Fruit fly (Drosophila melanogaster) whole organism, embryonic: Measurements from ENCODE around the gene CG43796.
A peak's percentile ranks its signal among the peaks of the same experiment; 100 is the strongest.

ENCODE experiments used
- ATbp ChIP-seq: fragments of 200-800 bp; sonication (Bioruptor generic); optimal IDR thresholded peaks from 2 replicates; lab custom pipeline; 2017; ENCODE audit warnings: missing biosample characterization, mild to moderate bottlenecking, missing genetic modification characterization, missing genetic modification reagents
- Atf6 ChIP-seq: fragments of 200-800 bp; sonication (Bioruptor generic); IDR thresholded peaks from 2 replicates; pipeline ENCODE4 v1.3.6; 2022; ENCODE audit warnings: missing biosample characterization, missing genetic modification characterization
- Awh ChIP-seq: fragments of 200-800 bp; sonication (Bioruptor generic); IDR thresholded peaks from 2 replicates; pipeline ENCODE4, ENCODE4 v1.3.6; 2022; ENCODE audit warnings: missing biosample characterization, missing genetic modification characterization
- C15 ChIP-seq: fragments of 200-800 bp; sonication (Bioruptor generic); IDR thresholded peaks from 3 replicates; pipeline ENCODE4 v1.3.6; 2022; ENCODE audit warnings: missing biosample characterization, missing genetic modification characterization
- CG10543 ChIP-seq: fragments of 200-800 bp; sonication (Bioruptor generic); optimal IDR thresholded peaks from 3 replicates; lab custom pipeline; 2017; ENCODE audit warnings: missing biosample characterization, mild to moderate bottlenecking, missing genetic modification characterization, moderate library complexity
- CG11247 ChIP-seq: fragments of 200-800 bp; sonication (Bioruptor generic); IDR thresholded peaks from 2 replicates; pipeline ENCODE4 v1.3.6; 2022; ENCODE audit warnings: missing biosample characterization, missing genetic modification characterization
- CG12299 ChIP-seq: fragments of 200-800 bp; sonication (Bioruptor generic); optimal IDR thresholded peaks from 2 replicates; lab custom pipeline; 2018; ENCODE audit warnings: missing biosample characterization, mild to moderate bottlenecking, missing genetic modification characterization
- CG12391 ChIP-seq: fragments of 200-800 bp; sonication (Bioruptor generic); optimal IDR thresholded peaks from 3 replicates; lab custom pipeline; 2018; ENCODE audit warnings: missing biosample characterization, mild to moderate bottlenecking, missing genetic modification characterization, moderate library complexity
- CG12942 ChIP-seq: fragments of 200-800 bp; sonication (Bioruptor generic); optimal IDR thresholded peaks from 3 replicates; lab custom pipeline; 2016; ENCODE audit warnings: missing biosample characterization, missing genetic modification characterization
- CG14860 ChIP-seq: fragments of 200-800 bp; sonication (Bioruptor generic); IDR thresholded peaks from 3 replicates; pipeline ENCODE4 v1.3.6; 2022; ENCODE audit warnings: missing biosample characterization, missing genetic modification characterization; ENCODE audit not compliant: partially characterized antibody
- CG15073 ChIP-seq: fragments of 200-800 bp; sonication (Bioruptor generic); optimal IDR thresholded peaks from 2 replicates; lab custom pipeline; 2016; ENCODE audit warnings: missing biosample characterization, missing genetic modification characterization
- CG15479 ChIP-seq: fragments of 200-800 bp; sonication (Bioruptor generic); optimal IDR thresholded peaks from 3 replicates; lab custom pipeline; 2019; ENCODE audit warnings: missing biosample characterization, mild to moderate bottlenecking, missing genetic modification characterization, moderate library complexity
- CG16863 ChIP-seq: fragments of 200-800 bp; sonication (Bioruptor generic); optimal IDR thresholded peaks from 3 replicates; lab custom pipeline; 2016; ENCODE audit warnings: missing biosample characterization, missing genetic modification characterization
- CG2199 ChIP-seq: fragments of 200-800 bp; sonication (Bioruptor generic); IDR thresholded peaks from 3 replicates; pipeline ENCODE4 v1.3.6; 2022; ENCODE audit warnings: missing biosample characterization, missing genetic modification characterization
- CG2712 ChIP-seq: fragments of 200-800 bp; optimal IDR thresholded peaks from 3 replicates; lab custom pipeline; 2019; ENCODE audit warnings: missing biosample characterization, mild to moderate bottlenecking, missing genetic modification characterization, moderate library complexity
- CG33557 ChIP-seq: fragments of 200-800 bp; sonication (Bioruptor generic); optimal IDR thresholded peaks from 2 replicates; lab custom pipeline; 2019; ENCODE audit warnings: missing biosample characterization, mild to moderate bottlenecking, missing genetic modification characterization, moderate library complexity
- CG4617 ChIP-seq: fragments of 200-800 bp; sonication (Bioruptor generic); optimal IDR thresholded peaks from 3 replicates; lab custom pipeline; 2016; ENCODE audit warnings: missing biosample characterization, missing genetic modification characterization, borderline replicate concordance
- CG4820 ChIP-seq: fragments of 200-800 bp; sonication (Bioruptor generic); optimal IDR thresholded peaks from 3 replicates; lab custom pipeline; 2016; ENCODE audit warnings: missing biosample characterization, missing genetic modification characterization
- CG7271 ChIP-seq: fragments of 200-800 bp; sonication (Bioruptor generic); optimal IDR thresholded peaks from 2 replicates; lab custom pipeline; 2018; ENCODE audit warnings: missing biosample characterization, mild to moderate bottlenecking, missing genetic modification characterization, moderate library complexity
- CG7928 ChIP-seq: fragments of 200-800 bp; sonication (Bioruptor generic); optimal IDR thresholded peaks from 2 replicates; lab custom pipeline; 2017; ENCODE audit warnings: missing biosample characterization, mild to moderate bottlenecking, missing genetic modification characterization
- CG8281 ChIP-seq: fragments of 200-800 bp; sonication (Bioruptor generic); optimal IDR thresholded peaks from 2 replicates; lab custom pipeline; 2018; ENCODE audit warnings: missing biosample characterization, mild to moderate bottlenecking, missing genetic modification characterization, moderate library complexity
- CG9876 ChIP-seq: fragments of 200-800 bp; sonication (Bioruptor generic); optimal IDR thresholded peaks from 2 replicates; lab custom pipeline; 2016; ENCODE audit warnings: missing biosample characterization, missing genetic modification characterization
- CHES-1-like ChIP-seq: fragments of 200-800 bp; sonication (Bioruptor generic); optimal IDR thresholded peaks from 2 replicates; lab custom pipeline; 2016; ENCODE audit warnings: missing biosample characterization, missing genetic modification characterization
- Dbx ChIP-seq: fragments of 200-800 bp; sonication (Bioruptor generic); IDR thresholded peaks from 3 replicates; pipeline ENCODE4 v1.3.6; 2022; ENCODE audit warnings: missing biosample characterization, missing genetic modification characterization
- Elba2 ChIP-seq: fragments of 200-800 bp; sonication (Bioruptor generic); optimal IDR thresholded peaks from 3 replicates; lab custom pipeline; 2016; ENCODE audit warnings: missing biosample characterization, missing genetic modification characterization
- Ets65A ChIP-seq: fragments of 200-800 bp; sonication (Bioruptor generic); peaks from one replicate; lab custom pipeline; 2016; ENCODE audit warnings: missing biosample characterization, missing genetic modification characterization
- Fer1 ChIP-seq: fragments of 200-800 bp; sonication (Bioruptor generic); optimal IDR thresholded peaks from 2 replicates; lab custom pipeline; 2017; ENCODE audit warnings: missing biosample characterization, mild to moderate bottlenecking, missing genetic modification characterization
- MESR4 ChIP-seq: fragments of 200-800 bp; sonication (Bioruptor generic); optimal IDR thresholded peaks from 2 replicates; lab custom pipeline; 2018; ENCODE audit warnings: missing biosample characterization, mild to moderate bottlenecking, missing genetic modification characterization, moderate library complexity
- Neu2 ChIP-seq: fragments of 200-800 bp; sonication (Bioruptor generic); optimal IDR thresholded peaks from 3 replicates; lab custom pipeline; 2016; ENCODE audit warnings: missing biosample characterization, missing genetic modification characterization, borderline replicate concordance
- Nf-YB ChIP-seq: fragments of 200-800 bp; sonication (Bioruptor generic); optimal IDR thresholded peaks from 3 replicates; lab custom pipeline; 2019; ENCODE audit warnings: missing biosample characterization, mild to moderate bottlenecking, missing genetic modification characterization, moderate library complexity
- Sin3A ChIP-seq: fragments of >200 bp; optimal IDR thresholded peaks from 2 replicates; lab custom pipeline; 2018
- Taf1 ChIP-seq: fragments of 200-800 bp; sonication (Bioruptor generic); IDR thresholded peaks from 2 replicates; pipeline ENCODE4 v1.3.6; 2022; ENCODE audit warnings: missing biosample characterization, missing genetic modification characterization
- amos ChIP-seq: fragments of 200-800 bp; sonication (Bioruptor generic); IDR thresholded peaks from 2 replicates; pipeline ENCODE4 v1.3.6; 2022; ENCODE audit warnings: missing biosample characterization, missing genetic modification characterization; ENCODE audit not compliant: partially characterized antibody
- aop ChIP-seq: fragments of 200-800 bp; sonication (Bioruptor generic); IDR thresholded peaks from 2 replicates; pipeline ENCODE4 v1.3.6; 2022; ENCODE audit warnings: missing biosample characterization, missing genetic modification characterization
- bbx ChIP-seq: fragments of 200-800 bp; sonication (Bioruptor generic); IDR thresholded peaks from 2 replicates; pipeline ENCODE4 v1.3.6; 2022; ENCODE audit warnings: missing biosample characterization, missing genetic modification characterization; ENCODE audit not compliant: partially characterized antibody
- bsh ChIP-seq, 2 experiments: fragments of 200-800 bp; sonication (Bioruptor generic); optimal IDR thresholded peaks; 2 replicates each; lab custom pipeline; 2017 to 2018; ENCODE audit warnings: mild to moderate bottlenecking in 2 of 2, missing biosample characterization in 2 of 2, missing genetic modification characterization in 2 of 2, moderate library complexity in 1 of 2
- chn ChIP-seq: fragments of 200-800 bp; sonication (Bioruptor generic); optimal IDR thresholded peaks from 2 replicates; lab custom pipeline; 2016; ENCODE audit warnings: missing biosample characterization, missing genetic modification characterization
- insv ChIP-seq, 2 experiments: fragments of 200-800 bp; sonication (Bioruptor generic); optimal IDR thresholded peaks; 3 replicates each; lab custom pipeline; 2016 to 2018; ENCODE audit warnings: missing biosample characterization in 2 of 2, missing genetic modification characterization in 2 of 2
- lmd ChIP-seq: fragments of 200-800 bp; sonication (Bioruptor generic); IDR thresholded peaks from 2 replicates; pipeline ENCODE4 v1.3.6; 2022; ENCODE audit warnings: missing biosample characterization, missing genetic modification characterization
- sisA ChIP-seq: fragments of 200-800 bp; sonication (Bioruptor generic); IDR thresholded peaks from 2 replicates; pipeline ENCODE4 v1.3.6; 2022; ENCODE audit warnings: missing biosample characterization, missing genetic modification characterization
- stwl ChIP-seq: fragments of 200-800 bp; sonication (Bioruptor generic); optimal IDR thresholded peaks from 3 replicates; lab custom pipeline; 2018; ENCODE audit warnings: missing biosample characterization, mild to moderate bottlenecking, missing genetic modification characterization, moderate library complexity
- sug ChIP-seq: fragments of 200-800 bp; optimal IDR thresholded peaks from 2 replicates; lab custom pipeline; 2019; ENCODE audit warnings: missing biosample characterization, mild to moderate bottlenecking, missing genetic modification characterization, moderate library complexity
- tap ChIP-seq: fragments of 200-800 bp; optimal IDR thresholded peaks from 3 replicates; lab custom pipeline; 2019; ENCODE audit warnings: missing biosample characterization, mild to moderate bottlenecking, missing genetic modification characterization, moderate library complexity
- tin ChIP-seq: fragments of 200-800 bp; sonication (Bioruptor generic); optimal IDR thresholded peaks from 3 replicates; lab custom pipeline; 2016; ENCODE audit warnings: missing biosample characterization, missing genetic modification characterization
- tio ChIP-seq: fragments of 200-800 bp; sonication (Bioruptor generic); optimal IDR thresholded peaks from 2 replicates; lab custom pipeline; 2017; ENCODE audit warnings: missing biosample characterization, missing genetic modification characterization, inconsistent platforms
- toy ChIP-seq: fragments of 200-800 bp; sonication (Bioruptor generic); IDR thresholded peaks from 2 replicates; pipeline ENCODE4 v1.3.6; 2022; ENCODE audit warnings: missing biosample characterization, missing genetic modification characterization
- tx ChIP-seq: fragments of 200-800 bp; sonication (Bioruptor generic); optimal IDR thresholded peaks from 2 replicates; lab custom pipeline; 2016; ENCODE audit warnings: missing biosample characterization, missing genetic modification characterization
- unpg ChIP-seq: fragments of 200-800 bp; sonication (Bioruptor generic); optimal IDR thresholded peaks from 3 replicates; lab custom pipeline; 2018; ENCODE audit warnings: missing biosample characterization, mild to moderate bottlenecking, missing genetic modification characterization, moderate library complexity
- vfl ChIP-seq: fragments of 200-800 bp; sonication (Bioruptor generic); optimal IDR thresholded peaks from 2 replicates; lab custom pipeline; 2016; ENCODE audit warnings: missing biosample characterization, missing genetic modification characterization
- zf30C ChIP-seq: fragments of 200-800 bp; sonication (Bioruptor generic); optimal IDR thresholded peaks from 3 replicates; lab custom pipeline; 2018; ENCODE audit warnings: missing biosample characterization, mild to moderate bottlenecking, missing genetic modification characterization

The CG43796 gene

DNA sequence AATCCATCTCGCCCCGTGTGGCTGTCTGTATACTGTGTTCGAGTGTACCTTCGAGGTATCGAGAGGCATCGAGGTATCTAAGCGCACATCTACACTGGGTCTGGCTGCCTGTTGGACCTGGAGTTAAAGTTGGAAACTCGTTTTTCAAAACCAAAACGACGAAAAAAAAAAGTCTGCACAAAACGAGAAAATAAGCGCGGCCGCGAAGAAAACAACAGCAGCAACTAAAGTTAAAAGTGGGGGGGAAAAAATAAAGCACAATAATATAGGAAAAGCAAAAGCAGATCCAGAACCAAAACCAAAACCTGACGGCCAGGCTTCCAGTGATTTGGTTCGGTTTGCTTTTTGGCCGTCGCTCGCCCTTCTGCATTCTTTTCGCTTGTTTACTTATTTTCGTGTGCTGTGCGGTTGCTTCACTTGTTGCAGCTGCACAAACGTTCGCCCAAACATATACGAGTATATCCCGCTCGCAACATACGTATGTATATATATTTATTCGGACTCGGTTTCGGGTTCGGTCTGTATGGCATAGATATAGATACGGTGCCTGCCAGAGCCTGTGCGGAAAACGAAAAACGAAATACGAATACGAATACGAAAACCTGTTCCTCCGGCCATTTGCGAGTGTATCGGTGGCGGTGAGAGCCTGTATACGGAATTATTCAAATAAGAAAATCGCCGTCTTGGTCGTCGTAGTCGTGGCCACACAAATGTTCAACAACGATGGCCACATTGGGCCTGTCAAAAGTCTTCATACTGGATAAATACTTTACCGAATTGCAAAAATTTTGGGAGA lies 3.1 kb upstream of the CG43796 start (continued):
- no peak for TF ChIP-seq CG16863 (GFP tag; lab: Kevin White, UChicago)
- no peak for TF ChIP-seq Taf1
- TF ChIP-seq Nf-YB (GFP tag; lab: Kevin White, UChicago) = no peak
- TF ChIP-seq CG14860 (GFP tag; lab: Robert Waterston, UW) = no peak
- TF ChIP-seq unpg (GFP tag; lab: Kevin White, UChicago) = no peak
- TF ChIP-seq CG11247 (GFP tag; lab: Robert Waterston, UW) = no peak
- no peak for TF ChIP-seq CG33557 (GFP tag; lab: Kevin White, UChicago)
- TF ChIP-seq CG10543 (GFP tag; lab: Kevin White, UChicago) = no peak
- no peak for TF ChIP-seq tap (tag; lab: Kevin White, UChicago)
- TF ChIP-seq bbx (GFP tag; lab: Robert Waterston, UW) = no peak
- peak in 1 of 2 experiments; percentile 96 for TF ChIP-seq bsh (GFP tag; optimal IDR thresholded peaks at IDR 0.05; lab: Kevin White, UChicago)
- no peak for TF ChIP-seq aop
- TF ChIP-seq Elba2 (GFP tag; lab: Kevin White, UChicago) = peak; percentile 34
- TF ChIP-seq C15 (GFP tag; lab: Robert Waterston, UW) = no peak
- TF ChIP-seq CG15073 (GFP tag; lab: Kevin White, UChicago) = no peak
- no peak for TF ChIP-seq amos (GFP tag; lab: Robert Waterston, UW)
- TF ChIP-seq CG2712 (tag; lab: Kevin White, UChicago) = no peak
- no peak for TF ChIP-seq Fer1
- TF ChIP-seq chn (GFP tag; lab: Kevin White, UChicago) = no peak
- TF ChIP-seq CG7928 (GFP tag; lab: Kevin White, UChicago) = no peak
- TF ChIP-seq Awh (GFP tag; lab: Robert Waterston, UW) = 0 out of 2 replicates have a peak, but pooled peaks have one; percentile 10
- TF ChIP-seq CG8281 = no peak
- no peak for TF ChIP-seq sug (tag; lab: Kevin White, UChicago)
- TF ChIP-seq tio (GFP tag; lab: Kevin White, UChicago) = no peak
- TF ChIP-seq MESR4 = no peak
- TF ChIP-seq Ets65A (GFP tag; lab: Kevin White, UChicago) = peak; percentile 9
- no peak for TF ChIP-seq CG12391
- TF ChIP-seq lmd = no peak
- no peak for TF ChIP-seq ATbp (GFP tag; lab: Kevin White, UChicago)
- no peak for TF ChIP-seq CG4617 (GFP tag; lab: Kevin White, UChicago)
- TF ChIP-seq CG7271 = no peak
- TF ChIP-seq Atf6 = no peak
- TF ChIP-seq sisA (GFP tag; lab: Robert Waterston, UW) = no peak
- no peak for TF ChIP-seq Sin3A (lab: Kevin White, UChicago)
- TF ChIP-seq toy = no peak
- TF ChIP-seq stwl (tag; lab: Kevin White, UChicago) = no peak
- peak; percentile 18 for TF ChIP-seq CG15479 (GFP tag; lab: Kevin White, UChicago)
- TF ChIP-seq CG2199 (GFP tag; lab: Robert Waterston, UW) = peak; percentile 72; the same call in 1 of the 3 replicates
- no peak for TF ChIP-seq CG4820
- no peak for TF ChIP-seq CG12942 (GFP tag; lab: Kevin White, UChicago)
- TF ChIP-seq insv (GFP tag; optimal IDR thresholded peaks at IDR 0.05; lab: Kevin White, UChicago) = peak in 1 of 2 experiments; percentile 86
- TF ChIP-seq Neu2 (GFP tag; lab: Kevin White, UChicago) = no peak
- no peak for TF ChIP-seq CHES-1-like
- no peak for TF ChIP-seq Dbx (GFP tag; lab: Robert Waterston, UW)
- no peak for TF ChIP-seq tx
- no peak for TF ChIP-seq vfl (GFP tag; lab: Kevin White, UChicago)
- TF ChIP-seq zf30C (GFP tag; lab: Kevin White, UChicago) = no peak
- TF ChIP-seq CG9876 = no peak
- no peak for TF ChIP-seq tin
- no peak for TF ChIP-seq CG12299 (tag; lab: Kevin White, UChicago)
